Fruit fly (Drosophila melanogaster): ENCODE data around the gene nonA-l.
A peak's percentile ranks its signal among the peaks of the same experiment; 100 is the strongest.

Gene nonA-l

DNA sequence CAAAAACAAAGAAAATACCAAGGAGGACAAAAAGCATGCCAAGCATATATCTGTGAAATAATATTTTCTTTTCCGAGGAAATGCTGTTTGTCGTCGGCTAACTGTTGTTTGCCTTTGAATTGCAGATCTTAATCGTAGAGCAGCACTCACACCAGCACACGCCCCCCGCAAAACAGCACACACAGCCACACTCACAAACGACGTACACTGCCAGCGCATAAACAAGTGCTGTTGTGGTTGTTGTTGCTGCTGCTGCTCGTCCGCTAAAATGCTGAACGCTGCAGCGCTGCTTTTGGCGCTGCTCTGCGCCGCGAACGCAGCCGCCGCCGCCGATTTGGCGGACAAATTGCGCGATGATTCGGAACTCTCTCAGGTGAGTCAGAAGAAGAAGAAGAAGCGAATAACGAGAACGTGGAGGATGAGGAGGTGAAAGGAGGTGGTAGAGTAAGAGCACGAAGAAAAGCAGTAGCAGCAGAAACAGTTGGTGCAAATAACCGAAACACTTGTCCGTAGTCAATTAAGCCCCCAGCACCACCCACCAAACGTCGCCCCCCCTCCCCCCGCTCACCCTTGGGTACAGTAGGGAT, 14.1 kb upstream of the nonA-l start (continued):
- TF ChIP-seq CG4282 (GFP tag; optimal IDR thresholded peaks at IDR 0.05) = no peak
- TF ChIP-seq CG8388 (GFP tag; optimal IDR thresholded peaks at IDR 0.05) = no peak
- no peak for TF ChIP-seq hkb (optimal IDR thresholded peaks at IDR 0.05)
- TF ChIP-seq hkb (GFP tag; IDR thresholded peaks at IDR 0.05) = no peak
- TF ChIP-seq Lhr (GFP tag; optimal IDR thresholded peaks at IDR 0.05) = no peak
- TF ChIP-seq Lim3 (GFP tag; IDR thresholded peaks at IDR 0.05) = no peak
- no peak for TF ChIP-seq CG3163 (GFP tag; optimal IDR thresholded peaks at IDR 0.05)
- TF ChIP-seq inv (GFP tag; IDR thresholded peaks at IDR 0.05; ENCODE audit: partially characterized antibody) = no peak
- no peak for TF ChIP-seq Stat92E (GFP tag; optimal IDR thresholded peaks at IDR 0.05)
- TF ChIP-seq CG34224 (GFP tag; IDR thresholded peaks at IDR 0.05; ENCODE audit: partially characterized antibody) = 0 out of 3 replicates have a peak, but pooled peaks have one; percentile 24
- TF ChIP-seq dmrt11E (tag; optimal IDR thresholded peaks at IDR 0.05) = no peak
- peak; percentile 85 for TF ChIP-seq Adf1 (GFP tag; IDR thresholded peaks at IDR 0.05)
- TF ChIP-seq Usf (GFP tag; optimal IDR thresholded peaks at IDR 0.05) = no peak
- no peak for TF ChIP-seq CG33557 (GFP tag; optimal IDR thresholded peaks at IDR 0.05)
- 0 out of 2 replicates have a peak, but pooled peaks have one; percentile 5 for TF ChIP-seq sob (GFP tag; IDR thresholded peaks at IDR 0.05)
- no peak for TF ChIP-seq stwl (tag; optimal IDR thresholded peaks at IDR 0.05)
- TF ChIP-seq CG10321 (GFP tag; IDR thresholded peaks at IDR 0.05) = no peak
- no peak for TF ChIP-seq Fer3 (tag; optimal IDR thresholded peaks at IDR 0.05)
- peak; percentile 32 for TF ChIP-seq grn (GFP tag; optimal IDR thresholded peaks at IDR 0.05)
- TF ChIP-seq CrebB (tag; optimal IDR thresholded peaks at IDR 0.05) = peak; percentile 27
- TF ChIP-seq CG18011 (GFP tag; optimal IDR thresholded peaks at IDR 0.05) = peak; percentile 21
- TF ChIP-seq CG4360 (GFP tag; IDR thresholded peaks at IDR 0.05) = peak; percentile 82
- TF ChIP-seq Med (GFP tag) = peak; percentile 72
- TF ChIP-seq CG11696 (GFP tag; IDR thresholded peaks at IDR 0.05) = no peak
- TF ChIP-seq CG16813 (GFP tag; IDR thresholded peaks at IDR 0.05; ENCODE audit: partially characterized antibody) = 0 out of 3 replicates have a peak, but pooled peaks have one; percentile 16

DNA sequence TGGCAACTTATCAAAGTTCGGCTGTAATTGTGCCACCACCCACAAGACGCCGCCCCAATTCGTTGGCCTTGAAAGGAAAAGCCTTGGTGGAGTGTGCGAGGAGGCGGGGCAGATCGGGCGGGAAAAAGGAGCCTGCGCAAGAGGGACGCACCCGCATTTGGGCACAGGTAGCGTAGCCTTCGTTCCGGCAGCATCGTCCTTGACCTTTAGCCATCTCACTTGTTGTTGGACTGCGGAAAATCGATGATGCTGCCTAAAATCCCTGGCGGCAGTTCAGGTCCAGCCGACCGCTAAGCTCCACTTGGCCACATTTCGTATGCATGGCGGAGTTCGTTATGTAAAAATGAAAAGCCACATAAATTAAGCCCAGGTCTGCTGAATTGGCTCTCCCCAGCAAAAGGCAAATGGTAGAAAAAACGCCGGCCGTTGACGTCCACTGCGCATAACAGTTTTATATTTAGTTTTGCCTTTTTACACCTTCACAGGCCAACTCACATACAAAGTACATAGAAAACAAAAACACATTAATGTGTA, 13.0 kb upstream of the nonA-l start:
- TF ChIP-seq Ptx1 (GFP tag; IDR thresholded peaks at IDR 0.05) (no peak), Atf6 (GFP tag; IDR thresholded peaks at IDR 0.05) (no peak), D19A (tag; optimal IDR thresholded peaks at IDR 0.05) (no peak), bowl (GFP tag; IDR thresholded peaks at IDR 0.05) (no peak), NK7.1 (GFP tag; optimal IDR thresholded peaks at IDR 0.05) (no peak), MBD-R2 (GFP tag; IDR thresholded peaks at IDR 0.05) (peak; percentile 20; the same call in 1 of the 2 replicates), CG8765 (GFP tag; IDR thresholded peaks at IDR 0.05) (no peak), inv (GFP tag; IDR thresholded peaks at IDR 0.05; ENCODE audit: partially characterized antibody) (no peak), CG12659 (GFP tag; optimal IDR thresholded peaks at IDR 0.05) (no peak), CG10431 (GFP tag; optimal IDR thresholded peaks at IDR 0.05) (no peak), pros (GFP tag; optimal IDR thresholded peaks at IDR 0.05) (no peak), CG32772 (GFP tag; IDR thresholded peaks at IDR 0.05) (no peak), CG10979 (tag; optimal IDR thresholded peaks at IDR 0.05) (no peak), eyg (GFP tag; optimal IDR thresholded peaks at IDR 0.05) (no peak), chinmo (GFP tag; IDR thresholded peaks at IDR 0.05; ENCODE audit: partially characterized antibody) (0 out of 4 replicates have a peak, but pooled peaks have one; percentile 56), sqz (GFP tag; optimal IDR thresholded peaks at IDR 0.05) (peak; percentile 8), CG1024 (GFP tag; IDR thresholded peaks at IDR 0.05) (no peak), sens-2 (GFP tag; IDR thresholded peaks at IDR 0.05) (no peak), CG16779 (GFP tag; IDR thresholded peaks at IDR 0.05) (no peak), nmo (GFP tag; optimal IDR thresholded peaks at IDR 0.05) (no peak), CG14050 (GFP tag; IDR thresholded peaks at IDR 0.05) (no peak), Adf1 (GFP tag; IDR thresholded peaks at IDR 0.05) (0 out of 2 replicates have a peak, but pooled peaks have one; percentile 19), org-1 (GFP tag; optimal IDR thresholded peaks at IDR 0.05) (no peak), CG7271 (tag; optimal IDR thresholded peaks at IDR 0.05) (no peak), HLH54F (GFP tag; optimal IDR thresholded peaks at IDR 0.05) (no peak), pho (GFP tag; optimal IDR thresholded peaks at IDR 0.05) (no peak), Hr3 (GFP tag; optimal IDR thresholded peaks at IDR 0.05) (no peak)

Measured in whole organism, embryonic.